Fruit fly (Drosophila melanogaster) whole organism, prepupa: Measurements from ENCODE around the gene tbc.

Experiments
- Blimp-1 ChIP-seq: fragments of 200-800 bp; sonication (Bioruptor generic); optimal IDR thresholded peaks from 3 replicates; lab custom pipeline; 2017; ENCODE audit warnings: missing biosample characterization, missing genetic modification characterization, mild to moderate bottlenecking, moderate library complexity, missing genetic modification reagents
- CG10631 ChIP-seq: fragments of 200-800 bp; sonication (Bioruptor generic); optimal IDR thresholded peaks from 2 replicates; lab custom pipeline; 2016; ENCODE audit warnings: missing biosample characterization, missing genetic modification characterization
- CG10669 ChIP-seq: fragments of 200-800 bp; sonication (Bioruptor generic); optimal IDR thresholded peaks from 3 replicates; lab custom pipeline; 2018; ENCODE audit warnings: missing biosample characterization, mild to moderate bottlenecking, missing genetic modification characterization, moderate library complexity
- CG11294 ChIP-seq: fragments of 200-800 bp; sonication (Bioruptor generic); IDR thresholded peaks from 2 replicates; pipeline ENCODE4 v1.3.6; 2022; ENCODE audit warnings: missing biosample characterization, missing genetic modification characterization
- CG11902 ChIP-seq: fragments of 200-800 bp; sonication (Bioruptor generic); optimal IDR thresholded peaks from 3 replicates; lab custom pipeline; 2016; ENCODE audit warnings: missing biosample characterization, missing genetic modification characterization
- CG15336 ChIP-seq: fragments of 200-800 bp; sonication (Bioruptor generic); IDR thresholded peaks from 2 replicates; pipeline ENCODE4 v1.3.6; 2022; ENCODE audit warnings: missing biosample characterization, missing genetic modification characterization
- CG1621 ChIP-seq: fragments of 200-800 bp; sonication (Bioruptor generic); optimal IDR thresholded peaks from 3 replicates; lab custom pipeline; 2018; ENCODE audit warnings: missing biosample characterization, mild to moderate bottlenecking, missing genetic modification characterization
- CG16779 ChIP-seq: fragments of 200-800 bp; sonication (Bioruptor generic); optimal IDR thresholded peaks from 3 replicates; lab custom pipeline; 2017; ENCODE audit warnings: missing biosample characterization, mild to moderate bottlenecking, missing genetic modification characterization
- CG3032 ChIP-seq: fragments of 200-800 bp; optimal IDR thresholded peaks from 2 replicates; lab custom pipeline; 2019; ENCODE audit warnings: missing biosample characterization, mild to moderate bottlenecking, missing genetic modification characterization, moderate library complexity
- CG31627 ChIP-seq: fragments of 200-800 bp; sonication (Bioruptor generic); optimal IDR thresholded peaks from 3 replicates; lab custom pipeline; 2016; ENCODE audit warnings: missing biosample characterization, missing genetic modification characterization
- CG34406 ChIP-seq: fragments of 200-800 bp; sonication (Bioruptor generic); optimal IDR thresholded peaks from 3 replicates; lab custom pipeline; 2016; ENCODE audit warnings: missing biosample characterization, missing genetic modification characterization
- CG3919 ChIP-seq: fragments of 200-800 bp; sonication (Bioruptor generic); optimal IDR thresholded peaks from 3 replicates; lab custom pipeline; 2016; ENCODE audit warnings: missing biosample characterization, missing genetic modification characterization
- CG6163 ChIP-seq: fragments of 200-800 bp; sonication (Bioruptor generic); IDR thresholded peaks from 3 replicates; pipeline ENCODE4 v1.3.6; 2022; ENCODE audit warnings: missing biosample characterization, missing genetic modification characterization
- CG6808 ChIP-seq: fragments of 200-800 bp; sonication (Bioruptor generic); optimal IDR thresholded peaks from 3 replicates; lab custom pipeline; 2017; ENCODE audit warnings: missing biosample characterization, missing genetic modification characterization, mild to moderate bottlenecking, moderate library complexity, missing genetic modification reagents
- CG6854 ChIP-seq: fragments of 200-800 bp; sonication (Bioruptor generic); optimal IDR thresholded peaks from 2 replicates; lab custom pipeline; 2017; ENCODE audit warnings: missing biosample characterization, mild to moderate bottlenecking, missing genetic modification characterization
- CG8119 ChIP-seq: fragments of 200-800 bp; sonication (Bioruptor generic); IDR thresholded peaks from 3 replicates; pipeline ENCODE4 v1.3.6; 2022; ENCODE audit warnings: missing biosample characterization, missing genetic modification characterization
- CG8319 ChIP-seq: fragments of 200-800 bp; sonication (Bioruptor generic); optimal IDR thresholded peaks from 3 replicates; lab custom pipeline; 2016; ENCODE audit warnings: missing biosample characterization, missing genetic modification characterization
- CG8632 ChIP-seq: fragments of 200-800 bp; sonication (Bioruptor generic); optimal IDR thresholded peaks from 3 replicates; lab custom pipeline; 2016; ENCODE audit warnings: missing biosample characterization, missing genetic modification characterization
- CG9139 ChIP-seq: fragments of 200-800 bp; sonication (Bioruptor generic); optimal IDR thresholded peaks from 3 replicates; lab custom pipeline; 2017; ENCODE audit warnings: missing biosample characterization, mild to moderate bottlenecking, missing genetic modification characterization
- Eip75B ChIP-seq: fragments of 200-800 bp; sonication (Bioruptor generic); optimal IDR thresholded peaks from 3 replicates; lab custom pipeline; 2016; ENCODE audit warnings: missing biosample characterization, missing genetic modification characterization
- Eip93F ChIP-seq: fragments of 200-800 bp; sonication (Bioruptor generic); optimal IDR thresholded peaks from 2 replicates; lab custom pipeline; 2016; ENCODE audit warnings: missing biosample characterization, mild to moderate bottlenecking, missing genetic modification characterization
- Ets21C ChIP-seq: fragments of 200-800 bp; sonication (Bioruptor generic); optimal IDR thresholded peaks from 3 replicates; lab custom pipeline; 2016; ENCODE audit warnings: missing biosample characterization, missing genetic modification characterization
- Ets96B ChIP-seq: fragments of 200-800 bp; optimal IDR thresholded peaks from 2 replicates; lab custom pipeline; 2019; ENCODE audit warnings: missing biosample characterization, mild to moderate bottlenecking, missing genetic modification characterization, moderate library complexity
- Gug ChIP-seq: fragments of 200-800 bp; sonication (Bioruptor generic); IDR thresholded peaks from 2 replicates; pipeline ENCODE4 v1.3.6; 2022; ENCODE audit warnings: missing biosample characterization, missing genetic modification characterization
- Hr38 ChIP-seq: sonication (Bioruptor generic); optimal IDR thresholded peaks from 2 replicates; lab custom pipeline; 2016; ENCODE audit warnings: missing biosample characterization, missing genetic modification characterization
- Hr39 ChIP-seq: fragments of 200-800 bp; sonication (Bioruptor generic); optimal IDR thresholded peaks from 2 replicates; lab custom pipeline; 2016; ENCODE audit warnings: missing biosample characterization, missing genetic modification characterization
- Hr4 ChIP-seq: fragments of 200-800 bp; sonication (Bioruptor generic); optimal IDR thresholded peaks from 3 replicates; lab custom pipeline; 2016; ENCODE audit warnings: missing biosample characterization, missing genetic modification characterization
- Met ChIP-seq: fragments of 200-800 bp; sonication (Bioruptor generic); optimal IDR thresholded peaks from 3 replicates; lab custom pipeline; 2016; ENCODE audit warnings: missing biosample characterization, missing genetic modification characterization
- Smox ChIP-seq: fragments of 200-800 bp; sonication (Bioruptor generic); optimal IDR thresholded peaks from 3 replicates; lab custom pipeline; 2016; ENCODE audit warnings: missing biosample characterization, missing genetic modification characterization
- Sox14 ChIP-seq: fragments of 200-800 bp; sonication (Bioruptor generic); optimal IDR thresholded peaks from 3 replicates; lab custom pipeline; 2016; ENCODE audit warnings: missing biosample characterization, missing genetic modification characterization
- Sox15 ChIP-seq: fragments of 200-800 bp; sonication (Bioruptor generic); optimal IDR thresholded peaks from 3 replicates; lab custom pipeline; 2016; ENCODE audit warnings: missing biosample characterization, missing genetic modification characterization
- achi ChIP-seq: fragments of 200-800 bp; sonication (Bioruptor generic); optimal IDR thresholded peaks from 3 replicates; lab custom pipeline; 2016; ENCODE audit warnings: missing biosample characterization, missing genetic modification characterization
- acj6 ChIP-seq: fragments of 200-800 bp; sonication (Bioruptor generic); optimal IDR thresholded peaks from 3 replicates; lab custom pipeline; 2016; ENCODE audit warnings: missing biosample characterization, missing genetic modification characterization
- cyc ChIP-seq: fragments of 200-800 bp; sonication (Bioruptor generic); optimal IDR thresholded peaks from 3 replicates; lab custom pipeline; 2016; ENCODE audit warnings: missing biosample characterization, missing genetic modification characterization
- dac ChIP-seq: fragments of 200-800 bp; sonication (Bioruptor generic); optimal IDR thresholded peaks from 2 replicates; lab custom pipeline; 2017; ENCODE audit warnings: missing biosample characterization, mild to moderate bottlenecking, missing genetic modification characterization
- eg ChIP-seq: fragments of 200-800 bp; sonication (Bioruptor generic); IDR thresholded peaks from 3 replicates; pipeline ENCODE4 v1.3.6; 2022; ENCODE audit warnings: missing biosample characterization, missing genetic modification characterization
- esn ChIP-seq: fragments of 200-800 bp; sonication (Bioruptor generic); optimal IDR thresholded peaks from 2 replicates; lab custom pipeline; 2016; ENCODE audit warnings: missing biosample characterization, mild to moderate bottlenecking, missing genetic modification characterization, moderate library complexity
- fd59A ChIP-seq: fragments of 200-800 bp; sonication (Bioruptor generic); optimal IDR thresholded peaks from 2 replicates; lab custom pipeline; 2017; ENCODE audit warnings: missing biosample characterization, mild to moderate bottlenecking, missing genetic modification characterization, missing genetic modification reagents
- fd85E ChIP-seq: fragments of 200-800 bp; sonication (Bioruptor generic); optimal IDR thresholded peaks from 3 replicates; lab custom pipeline; 2016; ENCODE audit warnings: missing biosample characterization, missing genetic modification characterization
- fkh ChIP-seq: fragments of 200-800 bp; sonication (Bioruptor generic); optimal IDR thresholded peaks from 3 replicates; lab custom pipeline; 2017; ENCODE audit warnings: missing biosample characterization, mild to moderate bottlenecking, missing genetic modification characterization, moderate library complexity
- lz ChIP-seq: fragments of 200-800 bp; sonication (Bioruptor generic); optimal IDR thresholded peaks from 3 replicates; lab custom pipeline; 2016; ENCODE audit warnings: missing biosample characterization, missing genetic modification characterization
- net ChIP-seq: fragments of 200-800 bp; sonication (Bioruptor generic); optimal IDR thresholded peaks from 3 replicates; lab custom pipeline; 2016; ENCODE audit warnings: missing biosample characterization, missing genetic modification characterization
- pdm3 ChIP-seq: fragments of 200-800 bp; sonication (Bioruptor generic); optimal IDR thresholded peaks from 3 replicates; lab custom pipeline; 2016; ENCODE audit warnings: missing biosample characterization, missing genetic modification characterization
- salr ChIP-seq, 2 experiments: fragments of 200-800 bp; sonication (Bioruptor generic); optimal IDR thresholded peaks; 3 replicates each; lab custom pipeline; 2016 to 2018; ENCODE audit warnings: missing biosample characterization in 2 of 2, missing genetic modification characterization in 2 of 2, mild to moderate bottlenecking in 1 of 2
- spab ChIP-seq: fragments of 200-800 bp; sonication (Bioruptor generic); optimal IDR thresholded peaks from 2 replicates; lab custom pipeline; 2017; ENCODE audit warnings: missing biosample characterization, mild to moderate bottlenecking, missing genetic modification characterization, missing genetic modification reagents
- ss ChIP-seq, 2 experiments: fragments of 200-800 bp; sonication (Bioruptor generic); optimal IDR thresholded peaks; 2 replicates in 1 of 2; 3 replicates in 1 of 2; lab custom pipeline; 2017 to 2018; ENCODE audit warnings: mild to moderate bottlenecking in 2 of 2, missing biosample characterization in 2 of 2, missing genetic modification characterization in 2 of 2, moderate library complexity in 1 of 2
- svp ChIP-seq: fragments of 200-800 bp; sonication (Bioruptor generic); peaks from one replicate; lab custom pipeline; 2016; ENCODE audit warnings: missing biosample characterization, missing genetic modification characterization

tbc gene

dm6 chrX:20505897-20506296, 56.8 kb downstream of the tbc start (continued):
- TF ChIP-seq fkh (GFP tag; lab: Kevin White, UChicago) = peak; percentile 54
- no peak for TF ChIP-seq CG9139 (GFP tag; lab: Kevin White, UChicago)
- TF ChIP-seq Sox15 (GFP tag; lab: Kevin White, UChicago) = no peak
- peak; percentile 17 for TF ChIP-seq Eip93F (GFP tag; lab: Kevin White, UChicago)
- no peak for TF ChIP-seq fd85E (GFP tag; lab: Kevin White, UChicago)
- TF ChIP-seq CG16779 = no peak
- TF ChIP-seq Hr38 (GFP tag; lab: Kevin White, UChicago) = no peak
- peak; percentile 6 for TF ChIP-seq CG31627
- TF ChIP-seq salr (GFP tag; optimal IDR thresholded peaks at IDR 0.05; lab: Kevin White, UChicago) = no peak
- TF ChIP-seq CG10631 (GFP tag; lab: Kevin White, UChicago) = peak; percentile 17
- TF ChIP-seq Smox (GFP tag; lab: Kevin White, UChicago) = peak; percentile 38
- peak; percentile 48 for TF ChIP-seq esn
- TF ChIP-seq CG6854 (GFP tag; lab: Kevin White, UChicago) = no peak
- TF ChIP-seq achi = no peak
- TF ChIP-seq pdm3 (GFP tag; lab: Kevin White, UChicago) = no peak
- peak; percentile 61 for TF ChIP-seq svp (GFP tag; lab: Kevin White, UChicago)
- no peak for TF ChIP-seq Gug
- TF ChIP-seq CG10669 (GFP tag; lab: Kevin White, UChicago) = no peak
- TF ChIP-seq CG8319 (GFP tag; lab: Kevin White, UChicago) = peak; percentile 21
- TF ChIP-seq Hr39 (GFP tag; lab: Kevin White, UChicago) = no peak
- no peak for TF ChIP-seq Ets21C (GFP tag; lab: Kevin White, UChicago)
- no peak for TF ChIP-seq Hr4 (GFP tag; lab: Kevin White, UChicago)
- 0 out of 3 replicates have a peak, but pooled peaks have one; percentile 20 for TF ChIP-seq CG6163 (GFP tag; lab: Robert Waterston, UW)
- TF ChIP-seq fd59A = no peak
- no peak for TF ChIP-seq dac (GFP tag; lab: Kevin White, UChicago)
- peak; percentile 16 for TF ChIP-seq Met
- no peak for TF ChIP-seq acj6 (GFP tag; lab: Kevin White, UChicago)
- TF ChIP-seq CG8119 (GFP tag; lab: Robert Waterston, UW) = no peak
- no peak for TF ChIP-seq Sox14 (GFP tag; lab: Kevin White, UChicago)
- TF ChIP-seq Eip75B (GFP tag; lab: Kevin White, UChicago) = no peak
- TF ChIP-seq lz = no peak
- TF ChIP-seq eg (GFP tag; lab: Robert Waterston, UW) = no peak
- TF ChIP-seq Ets96B (tag; lab: Kevin White, UChicago) = no peak

dm6 chrX:20507785-20508184, 58.7 kb downstream of the tbc start:
- peak; percentile 81 for TF ChIP-seq svp (GFP tag; lab: Kevin White, UChicago)
- TF ChIP-seq ss (GFP tag; optimal IDR thresholded peaks at IDR 0.05; lab: Kevin White, UChicago) = peak in 1 of 2 experiments; percentile 23
- peak; percentile 51 for TF ChIP-seq Eip75B (GFP tag; lab: Kevin White, UChicago)
- TF ChIP-seq net (GFP tag; lab: Kevin White, UChicago) = peak; percentile 34
- peak; percentile 57 for TF ChIP-seq CG8632 (GFP tag; lab: Kevin White, UChicago)
- TF ChIP-seq Sox14 (GFP tag; lab: Kevin White, UChicago) = peak; percentile 42
- peak; percentile 29 for TF ChIP-seq cyc (GFP tag; lab: Kevin White, UChicago)
- peak; percentile 26 for TF ChIP-seq Ets96B (tag; lab: Kevin White, UChicago)
- TF ChIP-seq CG3919 (GFP tag; lab: Kevin White, UChicago) = peak; percentile 55
- peak; percentile 38; the same call in 1 of the 2 replicates for TF ChIP-seq Gug
- no peak for TF ChIP-seq CG9139 (GFP tag; lab: Kevin White, UChicago)
- TF ChIP-seq Sox15 (GFP tag; lab: Kevin White, UChicago) = peak; percentile 36
- TF ChIP-seq fkh (GFP tag; lab: Kevin White, UChicago) = no peak
- peak; percentile 50 for TF ChIP-seq CG10631 (GFP tag; lab: Kevin White, UChicago)
- no peak for TF ChIP-seq Blimp-1 (GFP tag; lab: Kevin White, UChicago)
- peak; percentile 33 for TF ChIP-seq spab (GFP tag; lab: Kevin White, UChicago)
- TF ChIP-seq fd85E (GFP tag; lab: Kevin White, UChicago) = no peak
- no peak for TF ChIP-seq Hr38 (GFP tag; lab: Kevin White, UChicago)
- TF ChIP-seq CG6808 (GFP tag; lab: Kevin White, UChicago) = peak; percentile 20
- peak; percentile 33 for TF ChIP-seq CG3032 (tag; lab: Kevin White, UChicago)
- peak; percentile 63 for TF ChIP-seq CG34406 (GFP tag; lab: Kevin White, UChicago)
- peak; percentile 61; the same call in 1 of the 3 replicates for TF ChIP-seq CG6163 (GFP tag; lab: Robert Waterston, UW)
- no peak for TF ChIP-seq CG16779
- peak; percentile 41; the same call in 1 of the 3 replicates for TF ChIP-seq eg (GFP tag; lab: Robert Waterston, UW)
- peak; percentile 57 for TF ChIP-seq CG8319 (GFP tag; lab: Kevin White, UChicago)
- no peak for TF ChIP-seq CG6854 (GFP tag; lab: Kevin White, UChicago)
- no peak; the same call in 1 of the 2 replicates for TF ChIP-seq CG15336 (GFP tag; lab: Robert Waterston, UW)
- no peak for TF ChIP-seq CG1621 (tag; lab: Kevin White, UChicago)
- TF ChIP-seq CG11294 = no peak
- peak; percentile 61 for TF ChIP-seq pdm3 (GFP tag; lab: Kevin White, UChicago)
- TF ChIP-seq CG11902 (GFP tag; lab: Kevin White, UChicago) = peak; percentile 21
- TF ChIP-seq dac (GFP tag; lab: Kevin White, UChicago) = peak; percentile 14
- peak; percentile 65 for TF ChIP-seq acj6 (GFP tag; lab: Kevin White, UChicago)
- peak; percentile 47 for TF ChIP-seq Smox (GFP tag; lab: Kevin White, UChicago)
